Fruit fly (Drosophila melanogaster): ENCODE measurements around the gene hyx.

DNA sequence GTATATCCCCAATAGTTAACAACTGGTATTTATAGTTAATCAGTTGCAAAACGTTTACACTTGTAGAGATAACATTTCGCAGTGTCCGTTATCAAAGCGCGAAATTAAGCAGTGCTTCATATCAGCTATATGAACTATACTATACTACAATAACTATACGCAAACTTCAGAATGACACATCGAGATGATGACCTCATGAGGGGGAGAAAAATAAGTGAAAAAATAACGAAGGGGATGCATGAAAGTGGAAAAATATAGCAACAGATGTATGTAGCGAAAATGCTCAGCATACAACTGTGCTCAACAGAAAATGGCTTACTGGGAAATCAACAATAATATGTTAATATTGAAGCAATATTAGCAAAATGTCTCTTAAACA, 7.8 kb upstream of the hyx start:
- TF ChIP-seq CG8478 (optimal IDR thresholded peaks at IDR 0.05): no peak
- TF ChIP-seq CTCF (optimal IDR thresholded peaks at IDR 0.05): no peak
